Worm (Caenorhabditis elegans) whole organism, mixed stage, embryonic: ENCODE data around the gene F01E11.3.

Source experiments
- blmp-1 ChIP-seq: fragments of 150-350 bp; optimal IDR thresholded peaks from 2 replicates; lab custom pipeline; 2014; ENCODE audit warnings: missing biosample characterization, missing genetic modification characterization
- nhr-76 ChIP-seq: sonication (generic microtip); optimal IDR thresholded peaks from 2 replicates; lab custom pipeline; 2017; ENCODE audit warnings: missing biosample characterization, missing genetic modification characterization

ce11 chrX:6940775-6941174 is 26.4 kb upstream of the F01E11.3 start:
- no peak for TF ChIP-seq blmp-1 (tag; lab: Kevin White, UChicago)
- no peak for TF ChIP-seq nhr-76 (tag; lab: Kevin White, UChicago)
